Worm (Caenorhabditis elegans): ENCODE results near the gene Y59C2A.1.

- TF ChIP-seq elt-1 (tag; optimal IDR thresholded peaks at IDR 0.05; ENCODE audit: borderline replicate concordance, insufficient read depth): no peak
- TF ChIP-seq ztf-11 (tag; optimal IDR thresholded peaks at IDR 0.05): no peak
- no peak for TF ChIP-seq snpc-4 (tag; optimal IDR thresholded peaks at IDR 0.05)
- no peak for TF ChIP-seq unc-62 (GFP tag; optimal IDR thresholded peaks at IDR 0.05)
- no peak for TF ChIP-seq unc-120 (tag; optimal IDR thresholded peaks at IDR 0.05; ENCODE audit: poor library complexity, severe bottlenecking)
These were observed 17.4 kb upstream of the Y59C2A.1 start for ce11 chrII:2190522-2190921.
